Fruit fly (Drosophila melanogaster) whole organism: Measurements from ENCODE around the gene CG32163.

ENCODE experiments used
- EcR ChIP-seq, 2 experiments: fragments of >200 bp; optimal IDR thresholded peaks; 2 replicates each; lab custom pipeline; 2017; ENCODE audit warnings: missing biosample characterization in 2 of 2, missing genetic modification characterization in 2 of 2, missing genetic modification reagents in 2 of 2
- psq ChIP-seq: fragments of >200 bp; optimal IDR thresholded peaks from 2 replicates; lab custom pipeline; 2017

dm6 chr3L:16574307-16574946 lies 12.5 kb upstream of the CG32163 start, which contains the start of gene mbf1:
- TF ChIP-seq EcR (GFP tag; optimal IDR thresholded peaks at IDR 0.05; lab: Kevin White, UChicago) (no peak), psq (lab: Kevin White, UChicago) (no peak)
